Worm (Caenorhabditis elegans): ENCODE results near the gene Y60A3A.24.

DNA sequence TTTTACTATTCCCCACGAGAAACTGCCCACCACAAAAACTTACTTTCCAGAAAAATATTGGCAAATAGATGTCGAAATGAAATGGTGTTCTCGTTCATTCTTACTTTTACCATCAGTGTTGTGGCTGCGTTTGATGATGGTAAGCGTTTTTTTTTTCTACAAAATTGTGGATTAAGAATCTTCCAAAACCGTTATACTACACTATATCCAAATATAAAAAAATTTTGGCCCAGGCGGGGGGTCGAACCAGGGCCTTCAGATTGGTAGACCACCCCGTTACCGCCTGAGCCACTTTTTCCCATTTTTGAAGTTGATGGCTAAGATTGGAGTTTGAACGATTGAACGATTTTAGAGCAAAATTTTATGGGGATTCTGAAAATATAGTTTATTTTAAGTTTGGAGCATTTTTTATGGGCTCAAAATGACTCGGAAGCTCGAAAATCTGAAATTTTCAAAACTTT is 41.3 kb upstream of the Y60A3A.24 start, which contains the start of gene lgc-55:
- TF ChIP-seq odd-2 (tag; optimal IDR thresholded peaks at IDR 0.05) (no peak), F13H6.1 (tag; optimal IDR thresholded peaks at IDR 0.05) (no peak), ceh-9 (tag; optimal IDR thresholded peaks at IDR 0.05) (no peak), pag-3 (tag; optimal IDR thresholded peaks at IDR 0.05; ENCODE audit: borderline replicate concordance) (no peak), ceh-48 (tag; optimal IDR thresholded peaks at IDR 0.05) (no peak), dve-1 (tag; optimal IDR thresholded peaks at IDR 0.05) (no peak), ceh-6 (GFP tag; optimal IDR thresholded peaks at IDR 0.05) (no peak), pha-4 (tag; optimal IDR thresholded peaks at IDR 0.05) (no peak), syd-9 (tag; optimal IDR thresholded peaks at IDR 0.05) (no peak), lim-6 (tag; optimal IDR thresholded peaks at IDR 0.05) (no peak), ceh-22 (tag; optimal IDR thresholded peaks at IDR 0.05) (no peak), hlh-13 (GFP tag; optimal IDR thresholded peaks at IDR 0.05) (no peak), zip-5 (tag; optimal IDR thresholded peaks at IDR 0.05) (no peak), unc-3 (GFP tag; conservative IDR thresholded peaks at IDR 0.05) (no peak), unc-3 (tag; optimal IDR thresholded peaks at IDR 0.05) (no peak)
